Worm (Caenorhabditis elegans) whole organism, L1 larva: ENCODE results near the gene lec-10.

Source experiments
- F16B12.6 ChIP-seq: fragments of 150-350 bp; optimal IDR thresholded peaks from 2 replicates; lab custom pipeline; 2014; ENCODE audit warnings: missing biosample characterization, missing genetic modification characterization
- Y116A8C.19 ChIP-seq: sonication (generic microtip); optimal IDR thresholded peaks from 2 replicates; lab custom pipeline; 2016; ENCODE audit warnings: missing compliant biosample characterization, missing genetic modification characterization, borderline replicate concordance
- alr-1 ChIP-seq: fragments of 200-800 bp; sonication (Bioruptor generic); optimal IDR thresholded peaks from 2 replicates; lab custom pipeline; 2018; ENCODE audit warnings: borderline replicate concordance, mild to moderate bottlenecking, missing genetic modification characterization, missing compliant biosample characterization
- aly-2 ChIP-seq: fragments of 150-350 bp; optimal IDR thresholded peaks from 2 replicates; lab custom pipeline; 2014; ENCODE audit warnings: missing biosample characterization, missing genetic modification characterization
- ama-1 ChIP-seq: fragments of 150-350 bp; optimal IDR thresholded peaks from 2 replicates; lab custom pipeline; 2014
- blmp-1 ChIP-seq: fragments of 150-350 bp; optimal IDR thresholded peaks from 2 replicates; lab custom pipeline; 2014; ENCODE audit warnings: missing biosample characterization, missing genetic modification characterization
- ceh-8 ChIP-seq: fragments of 200-800 bp; sonication (Bioruptor generic); optimal IDR thresholded peaks from 2 replicates; lab custom pipeline; 2018; ENCODE audit warnings: mild to moderate bottlenecking, missing genetic modification characterization, moderate library complexity, missing compliant biosample characterization
- ceh-88 ChIP-seq: fragments of 200-800 bp; sonication (Bioruptor generic); IDR thresholded peaks from 2 replicates; pipeline ENCODE4 v1.3.6; 2022; ENCODE audit warnings: missing genetic modification characterization, missing compliant biosample characterization
- ceh-90 ChIP-seq: sonication (generic microtip); optimal IDR thresholded peaks from 2 replicates; lab custom pipeline; 2016; ENCODE audit warnings: missing genetic modification characterization, missing compliant biosample characterization
- efl-1 ChIP-seq, 4 experiments: fragments of 150-350 bp; optimal IDR thresholded peaks in 3 of 4; peaks in 1 of 4; 1 replicate in 1 of 4; 2 replicates in 3 of 4; lab custom pipeline; 2014; ENCODE audit warnings: missing biosample characterization in 2 of 4, missing genetic modification characterization in 2 of 4, missing genetic modification reagents in 2 of 4
- egl-13 ChIP-seq: sonication (generic microtip); optimal IDR thresholded peaks from 2 replicates; lab custom pipeline; 2016; ENCODE audit warnings: missing genotype, missing genetic modification reagents, missing genetic modification characterization, missing compliant biosample characterization
- egl-27 ChIP-seq, 2 experiments: fragments of 150-350 bp in 1 of 2; sonication (generic microtip); optimal IDR thresholded peaks; 3 replicates each; lab custom pipeline; 2017 to 2018; ENCODE audit warnings: missing biosample characterization in 2 of 2, missing genetic modification characterization in 2 of 2, missing genetic modification reagents in 2 of 2
- elt-3 ChIP-seq, 6 experiments: fragments of 150-350 bp in 1 of 6; sonication (generic microtip); optimal IDR thresholded peaks; 2 replicates each; lab custom pipeline; 2017 to 2018; ENCODE audit warnings: missing biosample characterization in 6 of 6, missing genetic modification characterization in 6 of 6, inconsistent platforms in 1 of 6
- ets-5 ChIP-seq: fragments of 200-800 bp; sonication (Bioruptor generic); IDR thresholded peaks from 2 replicates; pipeline ENCODE4 v1.3.6; 2022; ENCODE audit warnings: missing genetic modification characterization, missing compliant biosample characterization
- fkh-10 ChIP-seq: sonication (generic microtip); optimal IDR thresholded peaks from 2 replicates; lab custom pipeline; 2017; ENCODE audit warnings: missing biosample characterization, missing genetic modification reagents, missing genetic modification characterization
- fkh-4 ChIP-seq: sonication (generic microtip); optimal IDR thresholded peaks from 2 replicates; lab custom pipeline; 2016; ENCODE audit warnings: missing compliant biosample characterization, missing genetic modification characterization, borderline replicate concordance
- fos-1 ChIP-seq: fragments of 150-350 bp; optimal IDR thresholded peaks from 2 replicates; lab custom pipeline; 2014; ENCODE audit warnings: missing biosample characterization, missing genetic modification characterization
- grh-1 ChIP-seq: fragments of 200-800 bp; sonication (Bioruptor generic); IDR thresholded peaks from 2 replicates; pipeline ENCODE4 v1.3.6; 2022; ENCODE audit warnings: missing genetic modification reagents, missing genetic modification characterization, missing compliant biosample characterization
- hpl-2 ChIP-seq: fragments of 150-350 bp; optimal IDR thresholded peaks from 2 replicates; lab custom pipeline; 2014; ENCODE audit warnings: missing biosample characterization, missing genetic modification reagents, missing genetic modification characterization
- isw-1 ChIP-seq: fragments of 200-800 bp; sonication (Bioruptor generic); IDR thresholded peaks from 2 replicates; pipeline ENCODE4 v1.3.6; 2022; ENCODE audit warnings: missing genetic modification characterization, missing compliant biosample characterization
- jun-1 ChIP-seq: fragments of 150-350 bp; optimal IDR thresholded peaks from 2 replicates; lab custom pipeline; 2014; ENCODE audit warnings: missing biosample characterization, missing genetic modification reagents, missing genetic modification characterization
- lin-13 ChIP-seq: fragments of 150-350 bp; optimal IDR thresholded peaks from 2 replicates; lab custom pipeline; 2014; ENCODE audit warnings: missing biosample characterization, missing genetic modification reagents, missing genetic modification characterization
- lin-14 ChIP-seq: fragments of 200-800 bp; sonication (Bioruptor generic); optimal IDR thresholded peaks from 2 replicates; lab custom pipeline; 2018; ENCODE audit warnings: mild to moderate bottlenecking, missing genetic modification characterization, moderate library complexity, missing compliant biosample characterization
- lin-15B ChIP-seq: fragments of 150-350 bp; sonication (generic microtip); optimal IDR thresholded peaks from 3 replicates; lab custom pipeline; 2014; ENCODE audit warnings: missing biosample characterization, missing genetic modification characterization
- lin-35 ChIP-seq, 2 experiments: fragments of 150-350 bp; optimal IDR thresholded peaks; 2 replicates each; lab custom pipeline; 2014; ENCODE audit warnings: missing biosample characterization in 2 of 2, missing genetic modification characterization in 2 of 2, missing genetic modification reagents in 2 of 2
- lir-3 ChIP-seq: sonication (generic microtip); optimal IDR thresholded peaks from 2 replicates; lab custom pipeline; 2016; ENCODE audit warnings: mild to moderate bottlenecking, missing genetic modification characterization, moderate library complexity, missing compliant biosample characterization; ENCODE audit not compliant: poor library complexity
- lsy-2 ChIP-seq, 2 experiments: fragments of 150-350 bp; optimal IDR thresholded peaks; 2 replicates each; lab custom pipeline; 2014; ENCODE audit warnings: missing biosample characterization in 2 of 2, missing genetic modification characterization in 2 of 2
- mdl-1 ChIP-seq, 2 experiments: fragments of 150-350 bp; optimal IDR thresholded peaks; 2 replicates each; lab custom pipeline; 2014 to 2017; ENCODE audit warnings: missing biosample characterization in 2 of 2, missing genetic modification characterization in 2 of 2, inconsistent platforms in 1 of 2
- mep-1 ChIP-seq: fragments of 150-350 bp; optimal IDR thresholded peaks from 2 replicates; lab custom pipeline; 2014; ENCODE audit warnings: missing biosample characterization, missing genetic modification characterization
- nhr-12 ChIP-seq: sonication (generic microtip); optimal IDR thresholded peaks from 2 replicates; lab custom pipeline; 2017; ENCODE audit warnings: missing biosample characterization, missing genetic modification characterization
- nhr-19 ChIP-seq: fragments of 200-800 bp; sonication (Bioruptor generic); conservative IDR thresholded peaks from 2 replicates; pipeline ENCODE4 v1.3.6; 2022; ENCODE audit warnings: missing genetic modification characterization, missing compliant biosample characterization
- nhr-20 ChIP-seq: sonication (generic microtip); optimal IDR thresholded peaks from 2 replicates; lab custom pipeline; 2016; ENCODE audit warnings: mild to moderate bottlenecking, missing genetic modification characterization, missing compliant biosample characterization
- nhr-28 ChIP-seq: fragments of 150-350 bp; optimal IDR thresholded peaks from 2 replicates; lab custom pipeline; 2014; ENCODE audit warnings: missing biosample characterization, missing genetic modification characterization
- nhr-71 ChIP-seq: sonication (generic microtip); optimal IDR thresholded peaks from 2 replicates; lab custom pipeline; 2016; ENCODE audit warnings: mild to moderate bottlenecking, missing genetic modification characterization, moderate library complexity, missing compliant biosample characterization
- nhr-85 ChIP-seq: sonication (generic microtip); peaks from one replicate; lab custom pipeline; 2016; ENCODE audit warnings: missing genetic modification characterization, inconsistent platforms, missing compliant biosample characterization
- pqm-1 ChIP-seq: sonication (generic microtip); optimal IDR thresholded peaks from 3 replicates; lab custom pipeline; 2017; ENCODE audit warnings: missing biosample characterization, missing genetic modification characterization
- skn-1 ChIP-seq: fragments of 150-350 bp; optimal IDR thresholded peaks from 2 replicates; lab custom pipeline; 2014; ENCODE audit warnings: missing biosample characterization, missing genetic modification characterization
- snpc-4 ChIP-seq: fragments of 150-350 bp; optimal IDR thresholded peaks from 2 replicates; lab custom pipeline; 2014; ENCODE audit warnings: missing biosample characterization, missing genetic modification characterization
- snu-23 ChIP-seq: sonication (generic microtip); optimal IDR thresholded peaks from 2 replicates; lab custom pipeline; 2016; ENCODE audit warnings: missing genetic modification characterization, missing compliant biosample characterization
- sox-4 ChIP-seq: sonication (generic microtip); optimal IDR thresholded peaks from 2 replicates; lab custom pipeline; 2016; ENCODE audit warnings: missing genetic modification characterization, missing compliant biosample characterization
- sptf-1 ChIP-seq: fragments of 150-350 bp; optimal IDR thresholded peaks from 2 replicates; lab custom pipeline; 2014; ENCODE audit warnings: missing biosample characterization, missing genetic modification characterization
- sup-37 ChIP-seq: fragments of 200-800 bp; sonication (Bioruptor generic); optimal IDR thresholded peaks from 2 replicates; lab custom pipeline; 2018; ENCODE audit warnings: mild to moderate bottlenecking, missing genetic modification characterization, missing compliant biosample characterization
- unc-62 ChIP-seq: fragments of 150-350 bp; optimal IDR thresholded peaks from 2 replicates; lab custom pipeline; 2014; ENCODE audit warnings: missing biosample characterization, missing genetic modification reagents, missing genetic modification characterization
- unc-86 ChIP-seq: sonication (generic microtip); optimal IDR thresholded peaks from 2 replicates; lab custom pipeline; 2016; ENCODE audit warnings: missing genetic modification characterization, missing compliant biosample characterization
- unc-98 ChIP-seq: fragments of 200-800 bp; sonication (Bioruptor generic); IDR thresholded peaks from 2 replicates; pipeline ENCODE4 v1.3.6; 2022; ENCODE audit warnings: missing genetic modification characterization, missing compliant biosample characterization
- vab-15 ChIP-seq: sonication (generic microtip); optimal IDR thresholded peaks from 2 replicates; lab custom pipeline; 2017; ENCODE audit warnings: missing genotype, mild to moderate bottlenecking, missing genetic modification characterization, missing compliant biosample characterization
- xbp-1 ChIP-seq: sonication (generic microtip); optimal IDR thresholded peaks from 2 replicates; lab custom pipeline; 2016; ENCODE audit warnings: missing genetic modification characterization, missing compliant biosample characterization
- zag-1 ChIP-seq: fragments of 150-350 bp; optimal IDR thresholded peaks from 2 replicates; lab custom pipeline; 2014; ENCODE audit warnings: missing biosample characterization, missing genetic modification characterization

lec-10 gene

ce11 chrV:6505339-6505811 is 16.5 kb upstream of the lec-10 start, which contains the start of gene W01A11.7 (continued):
- TF ChIP-seq ceh-8 (no peak), unc-86 (tag; lab: Kevin White, UChicago) (no peak), lsy-2 (tag; optimal IDR thresholded peaks at IDR 0.05; lab: Kevin White, UChicago) (peak; percentile 8 to 47), unc-62 (GFP tag; lab: Kevin White, UChicago) (no peak), xbp-1 (no peak), fkh-10 (GFP tag; lab: Kevin White, UChicago) (no peak), sup-37 (GFP tag; lab: Kevin White, UChicago) (no peak), lir-3 (tag; lab: Kevin White, UChicago) (peak; percentile 13), snpc-4 (tag; lab: Kevin White, UChicago) (no peak), lin-15B (tag; lab: Kevin White, UChicago) (no peak), vab-15 (peak; percentile 16), hpl-2 (GFP tag; lab: Kevin White, UChicago) (no peak), fkh-4 (tag; lab: Kevin White, UChicago) (no peak), unc-98 (GFP tag; lab: Robert Waterston, UW) (no peak), sptf-1 (tag; lab: Kevin White, UChicago) (no peak), nhr-12 (tag; lab: Kevin White, UChicago) (no peak), grh-1 (GFP tag; lab: Robert Waterston, UW) (peak; percentile 64), isw-1 (GFP tag; lab: Robert Waterston, UW) (no peak), pqm-1 (tag; lab: Kevin White, UChicago) (no peak), ceh-88 (GFP tag; lab: Robert Waterston, UW) (no peak), alr-1 (tag; lab: Kevin White, UChicago) (no peak), lin-35 (GFP tag; optimal IDR thresholded peaks at IDR 0.05; lab: Kevin White, UChicago) (peak in 1 of 2 experiments; percentile 63), nhr-20 (peak; percentile 93), ama-1 (lab: Kevin White, UChicago) (no peak), nhr-19 (GFP tag; lab: Robert Waterston, UW) (peak; percentile 69), mep-1 (tag; lab: Kevin White, UChicago) (peak; percentile 52), egl-13 (tag; lab: Kevin White, UChicago) (no peak), ceh-90 (tag; lab: Kevin White, UChicago) (no peak), lin-14 (peak; percentile 82), skn-1 (tag; lab: Kevin White, UChicago) (no peak), egl-27 (tag; optimal IDR thresholded peaks at IDR 0.05; lab: Kevin White, UChicago) (no peak), nhr-28 (tag; lab: Kevin White, UChicago) (no peak), jun-1 (no peak), snu-23 (GFP tag; lab: Kevin White, UChicago) (peak; percentile 84), fos-1 (no peak)

DNA sequence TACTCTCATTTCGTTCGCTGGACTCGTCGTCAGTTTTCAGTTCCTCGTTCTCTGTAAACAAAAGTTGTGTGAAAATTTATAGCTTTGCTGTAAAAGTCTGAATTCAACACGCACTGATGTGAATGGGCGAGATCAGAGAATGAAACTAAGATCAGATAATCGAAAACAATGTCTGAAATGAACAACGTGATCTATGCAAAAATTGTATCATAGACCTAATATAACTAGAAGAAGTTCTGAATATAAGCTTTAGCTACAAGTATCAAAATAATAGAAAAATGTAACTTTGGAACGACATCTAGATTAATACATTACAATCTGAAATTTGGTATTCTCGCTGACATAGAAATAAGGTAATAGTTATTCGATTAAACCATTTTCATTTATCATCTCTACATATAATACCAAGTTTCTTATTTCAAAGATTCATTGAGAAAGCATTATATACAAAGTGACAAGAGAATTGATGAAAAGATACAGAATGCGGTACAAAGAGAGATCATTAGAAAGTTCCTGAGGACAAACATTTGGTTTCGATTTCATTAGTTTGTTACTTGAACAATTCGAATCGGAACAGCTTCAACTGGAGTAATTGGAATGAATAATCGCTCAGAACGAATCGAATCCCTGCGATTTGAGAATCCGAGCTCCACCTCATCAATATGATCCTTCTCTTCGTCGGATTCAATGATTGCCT is 15.4 kb upstream of the lec-10 start, which contains the start of gene moc-2:
Gene moc-2, minus strand, starts transcription at position 51 of the 697 bp plus-strand sequence.
- no peak for TF ChIP-seq pqm-1 (tag; lab: Kevin White, UChicago)
- peak in 2 of 6 experiments; percentile 11 to 55 for TF ChIP-seq elt-3 (tag; optimal IDR thresholded peaks at IDR 0.05; lab: Kevin White, UChicago)
- peak; percentile 83 for TF ChIP-seq blmp-1 (tag; lab: Kevin White, UChicago)
- TF ChIP-seq nhr-85 (tag; lab: Kevin White, UChicago): peak; percentile 56
- peak in 1 of 2 experiments; percentile 17 for TF ChIP-seq lsy-2 (tag; optimal IDR thresholded peaks at IDR 0.05; lab: Kevin White, UChicago)

ce11 chrV:6503158-6503557 is 14.2 kb upstream of the lec-10 start:
- TF ChIP-seq mdl-1 (tag; optimal IDR thresholded peaks at IDR 0.05; lab: Kevin White, UChicago) (no peak), lin-14 (peak; percentile 69), blmp-1 (tag; lab: Kevin White, UChicago) (peak; percentile 80), sox-4 (no peak), nhr-71 (tag; lab: Kevin White, UChicago) (peak; percentile 64), zag-1 (tag; lab: Kevin White, UChicago) (no peak), aly-2 (tag; lab: Kevin White, UChicago) (no peak), F16B12.6 (tag; lab: Kevin White, UChicago) (no peak), mep-1 (tag; lab: Kevin White, UChicago) (peak; percentile 12), ets-5 (GFP tag; lab: Robert Waterston, UW) (no peak), grh-1 (GFP tag; lab: Robert Waterston, UW) (peak; percentile 6; the same call in 1 of the 2 replicates), efl-1 (optimal IDR thresholded peaks at IDR 0.05; lab: Kevin White, UChicago) (no peak), efl-1 (GFP tag; optimal IDR thresholded peaks at IDR 0.05 in 1 of 2; lab: Kevin White, UChicago) (peak in 1 of 2 experiments; percentile 94), unc-62 (GFP tag; lab: Kevin White, UChicago) (no peak), lin-13 (GFP tag; lab: Kevin White, UChicago) (no peak), Y116A8C.19 (tag; lab: Kevin White, UChicago) (no peak), nhr-12 (tag; lab: Kevin White, UChicago) (no peak), snu-23 (GFP tag; lab: Kevin White, UChicago) (peak; percentile 42)
